Fruit fly (Drosophila melanogaster) whole organism, pupa: ENCODE data around the gene Rtnl1.

Experiments
- CG13204 ChIP-seq: fragments of 200-800 bp; sonication (Bioruptor generic); optimal IDR thresholded peaks from 2 replicates; lab custom pipeline; 2018; ENCODE audit warnings: missing biosample characterization, mild to moderate bottlenecking, missing genetic modification characterization, moderate library complexity
- CG14655 ChIP-seq: fragments of 200-800 bp; sonication (Bioruptor generic); optimal IDR thresholded peaks from 3 replicates; lab custom pipeline; 2017; ENCODE audit warnings: mild to moderate bottlenecking, missing biosample characterization, missing genetic modification reagents, missing genetic modification characterization
- CG15710 ChIP-seq: fragments of 200-800 bp; sonication (Bioruptor generic); optimal IDR thresholded peaks from 2 replicates; lab custom pipeline; 2018; ENCODE audit warnings: missing biosample characterization, mild to moderate bottlenecking, missing genetic modification characterization, moderate library complexity
- CG32121 ChIP-seq: fragments of 200-800 bp; sonication (Bioruptor generic); IDR thresholded peaks from 2 replicates; pipeline ENCODE4 v1.3.6; 2022; ENCODE audit warnings: missing biosample characterization, missing genetic modification characterization
- CG34367 ChIP-seq: fragments of 200-800 bp; sonication (Bioruptor generic); optimal IDR thresholded peaks from 2 replicates; lab custom pipeline; 2018; ENCODE audit warnings: missing biosample characterization, mild to moderate bottlenecking, missing genetic modification characterization
- CG4496 ChIP-seq: fragments of 200-800 bp; sonication (Bioruptor generic); IDR thresholded peaks from 3 replicates; pipeline ENCODE4 v1.3.6; 2022; ENCODE audit warnings: missing biosample characterization, missing genetic modification characterization
- CG8159 ChIP-seq: fragments of 200-800 bp; sonication (Bioruptor generic); optimal IDR thresholded peaks from 3 replicates; lab custom pipeline; 2018; ENCODE audit warnings: missing biosample characterization, mild to moderate bottlenecking, missing genetic modification characterization, moderate library complexity
- CG8301 ChIP-seq: fragments of 200-800 bp; sonication (Bioruptor generic); optimal IDR thresholded peaks from 2 replicates; lab custom pipeline; 2018; ENCODE audit warnings: missing biosample characterization, mild to moderate bottlenecking, missing genetic modification characterization
- EcR ChIP-seq: fragments of 200-800 bp; sonication (Bioruptor generic); optimal IDR thresholded peaks from 3 replicates; lab custom pipeline; 2019; ENCODE audit warnings: missing biosample characterization, missing genetic modification characterization, mild to moderate bottlenecking, moderate library complexity, missing genetic modification reagents
- Pif1B ChIP-seq: fragments of 200-800 bp; sonication (Bioruptor generic); optimal IDR thresholded peaks from 3 replicates; lab custom pipeline; 2016; ENCODE audit warnings: missing biosample characterization, missing genetic modification characterization
- Snoo ChIP-seq: fragments of 200-800 bp; sonication (Bioruptor generic); optimal IDR thresholded peaks from 3 replicates; lab custom pipeline; 2017; ENCODE audit warnings: missing biosample characterization, mild to moderate bottlenecking, missing genetic modification characterization, inconsistent platforms
- fd96Ca ChIP-seq: fragments of 200-800 bp; sonication (Bioruptor generic); IDR thresholded peaks from 3 replicates; pipeline ENCODE4 v1.3.6; 2022; ENCODE audit warnings: missing biosample characterization, missing genetic modification characterization
- gl ChIP-seq: fragments of 200-800 bp; sonication (Bioruptor generic); optimal IDR thresholded peaks from 2 replicates; lab custom pipeline; 2018; ENCODE audit warnings: missing biosample characterization, mild to moderate bottlenecking, missing genetic modification characterization
- rn ChIP-seq: fragments of 200-800 bp; sonication (Bioruptor generic); IDR thresholded peaks from 2 replicates; pipeline ENCODE4 v1.3.6; 2022; ENCODE audit warnings: missing biosample characterization, missing genetic modification characterization

DNA sequence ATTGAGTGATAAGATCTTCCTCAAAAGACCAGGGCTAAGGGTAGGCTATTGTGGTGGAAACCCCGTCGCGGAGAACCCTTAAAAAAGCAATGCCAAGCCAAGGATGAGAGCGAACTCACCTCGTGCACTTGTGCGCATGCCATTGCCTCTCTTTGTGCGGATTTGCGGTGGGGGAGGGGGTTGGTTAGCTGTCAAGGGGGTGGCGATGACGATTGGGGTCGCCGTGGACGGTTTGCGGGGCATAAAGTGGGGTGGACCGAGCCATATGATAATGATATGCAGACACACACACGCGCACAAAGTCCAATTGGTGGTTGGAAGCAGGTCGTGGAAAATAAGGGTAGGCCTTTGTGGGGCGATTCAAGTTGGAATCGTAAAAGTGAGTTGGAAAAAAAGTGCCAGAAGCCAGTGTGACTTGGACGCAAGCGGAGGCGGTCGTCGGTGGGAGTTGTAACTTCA lies 27.9 kb upstream of the Rtnl1 start, which contains the start of the genes CG14042 and SP555:
- no peak for TF ChIP-seq CG8159 (tag; lab: Kevin White, UChicago)
- TF ChIP-seq CG8301 (tag; lab: Kevin White, UChicago): no peak
- no peak for TF ChIP-seq Snoo (tag; lab: Kevin White, UChicago)
- no peak for TF ChIP-seq Pif1B (GFP tag; lab: Kevin White, UChicago)
- TF ChIP-seq fd96Ca (GFP tag; lab: Robert Waterston, UW): 0 out of 3 replicates have a peak, but pooled peaks have one; percentile 18
- no peak for TF ChIP-seq gl (tag; lab: Kevin White, UChicago)
- TF ChIP-seq CG15710 (tag; lab: Kevin White, UChicago): no peak
- TF ChIP-seq CG13204 (GFP tag; lab: Kevin White, UChicago): no peak
- no peak for TF ChIP-seq EcR (GFP tag; lab: Kevin White, UChicago)
- no peak for TF ChIP-seq CG34367 (tag; lab: Kevin White, UChicago)
- no peak for TF ChIP-seq CG32121
- TF ChIP-seq rn (GFP tag; lab: Robert Waterston, UW): no peak
- TF ChIP-seq CG4496 (GFP tag; lab: Robert Waterston, UW): no peak
- TF ChIP-seq CG14655: no peak
